Fruit fly (Drosophila melanogaster) whole organism, embryonic: ENCODE measurements around the gene msl-3.

Experiments
- Antp ChIP-seq: fragments of 200-800 bp; sonication (Bioruptor generic); optimal IDR thresholded peaks from 3 replicates; lab custom pipeline; 2016; ENCODE audit warnings: missing biosample characterization, missing genetic modification characterization
- B-H2 ChIP-seq: fragments of 200-800 bp; sonication (Bioruptor generic); optimal IDR thresholded peaks from 2 replicates; lab custom pipeline; 2018; ENCODE audit warnings: missing biosample characterization, mild to moderate bottlenecking, missing genetic modification characterization
- CG11456 ChIP-seq: fragments of 200-800 bp; sonication (Bioruptor generic); IDR thresholded peaks from 3 replicates; pipeline ENCODE4 v1.3.6; 2022; ENCODE audit warnings: missing biosample characterization, missing genetic modification characterization
- CG12219 ChIP-seq: fragments of 200-800 bp; sonication (Bioruptor generic); optimal IDR thresholded peaks from 3 replicates; lab custom pipeline; 2018; ENCODE audit warnings: missing biosample characterization, mild to moderate bottlenecking, missing genetic modification characterization
- CG15601 ChIP-seq: fragments of 200-800 bp; sonication (Bioruptor generic); optimal IDR thresholded peaks from 3 replicates; lab custom pipeline; 2019; ENCODE audit warnings: missing biosample characterization, mild to moderate bottlenecking, missing genetic modification characterization, moderate library complexity
- CG16813 ChIP-seq: fragments of 200-800 bp; sonication (Bioruptor generic); IDR thresholded peaks from 3 replicates; pipeline ENCODE4 v1.3.6; 2022; ENCODE audit warnings: missing biosample characterization, missing genetic modification characterization; ENCODE audit not compliant: partially characterized antibody
- CG30020 ChIP-seq: fragments of 200-800 bp; optimal IDR thresholded peaks from 2 replicates; lab custom pipeline; 2019; ENCODE audit warnings: missing biosample characterization, mild to moderate bottlenecking, missing genetic modification characterization, moderate library complexity
- CG3726 ChIP-seq: fragments of 200-800 bp; sonication (Bioruptor generic); IDR thresholded peaks from 3 replicates; pipeline ENCODE4, ENCODE4 v1.3.6; 2022; ENCODE audit warnings: missing biosample characterization, missing genetic modification characterization
- CG6689 ChIP-seq: fragments of 200-800 bp; sonication (Bioruptor generic); IDR thresholded peaks from 2 replicates; pipeline ENCODE4 v1.3.6; 2022; ENCODE audit warnings: missing biosample characterization, missing genetic modification characterization
- CG7963 ChIP-seq: fragments of 200-800 bp; sonication (Bioruptor generic); IDR thresholded peaks from 3 replicates; pipeline ENCODE4 v1.3.6; 2022; ENCODE audit warnings: missing biosample characterization, missing genetic modification characterization; ENCODE audit not compliant: partially characterized antibody
- CG8478 ChIP-seq: fragments of >200 bp; optimal IDR thresholded peaks from 2 replicates; lab custom pipeline; 2018
- Camta ChIP-seq: fragments of 200-800 bp; sonication (Bioruptor generic); optimal IDR thresholded peaks from 2 replicates; lab custom pipeline; 2016; ENCODE audit warnings: missing biosample characterization, missing genetic modification characterization
- CkIIα-i1 ChIP-seq: fragments of 200-800 bp; sonication (Bioruptor generic); IDR thresholded peaks from 2 replicates; pipeline ENCODE4 v1.3.6; 2022; ENCODE audit warnings: missing biosample characterization, missing genetic modification characterization
- Dbx ChIP-seq: fragments of 200-800 bp; sonication (Bioruptor generic); IDR thresholded peaks from 3 replicates; pipeline ENCODE4 v1.3.6; 2022; ENCODE audit warnings: missing biosample characterization, missing genetic modification characterization
- Deaf1 ChIP-seq: fragments of 200-800 bp; optimal IDR thresholded peaks from 3 replicates; lab custom pipeline; 2019; ENCODE audit warnings: missing biosample characterization, mild to moderate bottlenecking, missing genetic modification characterization, moderate library complexity
- Doc2 ChIP-seq: fragments of 200-800 bp; sonication (Bioruptor generic); IDR thresholded peaks from 2 replicates; pipeline ENCODE4 v1.3.6; 2022; ENCODE audit warnings: missing biosample characterization, missing genetic modification characterization
- Eip74EF ChIP-seq, 2 experiments: fragments of 200-800 bp in 1 of 2; fragments of >200 bp in 1 of 2; sonication (Bioruptor generic) in 1 of 2; optimal IDR thresholded peaks; 2 replicates each; lab custom pipeline; 2017 to 2019; ENCODE audit warnings: missing biosample characterization in 2 of 2, missing genetic modification characterization in 2 of 2, mild to moderate bottlenecking in 1 of 2, moderate library complexity in 1 of 2
- Elba2 ChIP-seq: fragments of 200-800 bp; sonication (Bioruptor generic); optimal IDR thresholded peaks from 3 replicates; lab custom pipeline; 2016; ENCODE audit warnings: missing biosample characterization, missing genetic modification characterization
- Fer1 ChIP-seq: fragments of 200-800 bp; sonication (Bioruptor generic); optimal IDR thresholded peaks from 2 replicates; lab custom pipeline; 2017; ENCODE audit warnings: missing biosample characterization, mild to moderate bottlenecking, missing genetic modification characterization
- HLH3B ChIP-seq: fragments of 200-800 bp; sonication (Bioruptor generic); IDR thresholded peaks from 2 replicates; pipeline ENCODE4 v1.3.6; 2022; ENCODE audit warnings: missing biosample characterization, missing genetic modification characterization
- Hand ChIP-seq: fragments of 200-800 bp; sonication (Bioruptor generic); optimal IDR thresholded peaks from 2 replicates; lab custom pipeline; 2017; ENCODE audit warnings: mild to moderate bottlenecking, missing biosample characterization, missing genetic modification reagents, missing genetic modification characterization
- Lhr ChIP-seq: fragments of 200-800 bp; sonication (Bioruptor generic); optimal IDR thresholded peaks from 3 replicates; lab custom pipeline; 2017; ENCODE audit warnings: mild to moderate bottlenecking, missing biosample characterization, missing genetic modification reagents, missing genetic modification characterization
- Mrtf ChIP-seq: fragments of 200-800 bp; sonication (Bioruptor generic); IDR thresholded peaks from 3 replicates; pipeline ENCODE4 v1.3.6; 2022; ENCODE audit warnings: missing biosample characterization, missing genetic modification characterization
- NK7.1 ChIP-seq: fragments of 200-800 bp; sonication (Bioruptor generic); optimal IDR thresholded peaks from 3 replicates; lab custom pipeline; 2016; ENCODE audit warnings: missing biosample characterization, missing genetic modification characterization
- Nf-YB ChIP-seq: fragments of 200-800 bp; sonication (Bioruptor generic); optimal IDR thresholded peaks from 3 replicates; lab custom pipeline; 2019; ENCODE audit warnings: missing biosample characterization, mild to moderate bottlenecking, missing genetic modification characterization, moderate library complexity
- Oli ChIP-seq: fragments of 200-800 bp; sonication (Bioruptor generic); optimal IDR thresholded peaks from 2 replicates; lab custom pipeline; 2018; ENCODE audit warnings: missing biosample characterization, mild to moderate bottlenecking, missing genetic modification characterization, moderate library complexity
- Opbp ChIP-seq: fragments of 200-800 bp; sonication (Bioruptor generic); IDR thresholded peaks from 3 replicates; pipeline ENCODE4 v1.3.6; 2022; ENCODE audit warnings: missing biosample characterization, missing genetic modification characterization; ENCODE audit not compliant: partially characterized antibody
- Six4 ChIP-seq: fragments of 200-800 bp; sonication (Bioruptor generic); optimal IDR thresholded peaks from 2 replicates; lab custom pipeline; 2016; ENCODE audit warnings: missing biosample characterization, missing genetic modification characterization
- Sox102F ChIP-seq: fragments of 200-800 bp; sonication (Bioruptor generic); optimal IDR thresholded peaks from 2 replicates; lab custom pipeline; 2018; ENCODE audit warnings: missing biosample characterization, mild to moderate bottlenecking, missing genetic modification characterization, moderate library complexity
- Usf ChIP-seq: fragments of 200-800 bp; sonication (Bioruptor generic); optimal IDR thresholded peaks from 2 replicates; lab custom pipeline; 2017; ENCODE audit warnings: missing genotype, missing biosample characterization, missing genetic modification characterization
- ara ChIP-seq: fragments of 200-800 bp; sonication (Bioruptor generic); IDR thresholded peaks from 2 replicates; pipeline ENCODE4 v1.3.6; 2022; ENCODE audit warnings: missing biosample characterization, missing genetic modification characterization
- dan ChIP-seq: fragments of 200-800 bp; sonication (Bioruptor generic); IDR thresholded peaks from 2 replicates; pipeline ENCODE4 v1.3.6; 2022; ENCODE audit warnings: missing biosample characterization, missing genetic modification characterization
- en ChIP-seq: fragments of 200-800 bp; sonication (Bioruptor generic); optimal IDR thresholded peaks from 2 replicates; lab custom pipeline; 2016; ENCODE audit warnings: missing biosample characterization, missing genetic modification characterization
- esg ChIP-seq: fragments of 200-800 bp; sonication (Bioruptor generic); conservative IDR thresholded peaks from 2 replicates; pipeline ENCODE4 v1.3.6; 2022; ENCODE audit warnings: missing biosample characterization, missing genetic modification characterization
- h ChIP-seq: fragments of >200 bp; optimal IDR thresholded peaks from 2 replicates; lab custom pipeline; 2017
- kah ChIP-seq: fragments of 200-800 bp; sonication (Bioruptor generic); optimal IDR thresholded peaks from 2 replicates; lab custom pipeline; 2018; ENCODE audit warnings: missing biosample characterization, mild to moderate bottlenecking, missing genetic modification characterization
- kay ChIP-seq: fragments of 200-800 bp; sonication (Bioruptor generic); optimal IDR thresholded peaks from 2 replicates; lab custom pipeline; 2016; ENCODE audit warnings: missing biosample characterization, missing genetic modification characterization
- lab ChIP-seq: fragments of 200-800 bp; sonication (Bioruptor generic); optimal IDR thresholded peaks from 3 replicates; lab custom pipeline; 2017; ENCODE audit warnings: missing biosample characterization, missing genetic modification characterization, mild to moderate bottlenecking, moderate library complexity, missing genetic modification reagents
- lilli ChIP-seq: fragments of 200-800 bp; sonication (Bioruptor generic); optimal IDR thresholded peaks from 3 replicates; lab custom pipeline; 2016; ENCODE audit warnings: missing biosample characterization, missing genetic modification characterization
- lola ChIP-seq, 3 experiments: fragments of >200 bp in 2 of 3; fragments of 200-800 bp in 1 of 3; sonication (Bioruptor generic) in 1 of 3; optimal IDR thresholded peaks; 2 replicates each; lab custom pipeline; 2017 to 2019; ENCODE audit warnings: missing biosample characterization in 3 of 3, missing genetic modification characterization in 3 of 3, mild to moderate bottlenecking in 1 of 3, moderate library complexity in 1 of 3
- mirr ChIP-seq: fragments of 200-800 bp; sonication (Bioruptor generic); optimal IDR thresholded peaks from 3 replicates; lab custom pipeline; 2018; ENCODE audit warnings: missing biosample characterization, mild to moderate bottlenecking, missing genetic modification characterization
- onecut ChIP-seq: fragments of 200-800 bp; sonication (Bioruptor generic); IDR thresholded peaks from 2 replicates; pipeline ENCODE4 v1.3.6; 2022; ENCODE audit warnings: missing biosample characterization, missing genetic modification characterization
- pfk ChIP-seq: fragments of 200-800 bp; sonication (Bioruptor generic); optimal IDR thresholded peaks from 2 replicates; lab custom pipeline; 2018; ENCODE audit warnings: missing biosample characterization, mild to moderate bottlenecking, missing genetic modification characterization, moderate library complexity
- pho ChIP-seq: fragments of 200-800 bp; sonication (Bioruptor generic); optimal IDR thresholded peaks from 2 replicates; lab custom pipeline; 2016; ENCODE audit warnings: missing biosample characterization, missing genetic modification characterization
- rib ChIP-seq: fragments of 200-800 bp; sonication (Bioruptor generic); IDR thresholded peaks from 2 replicates; pipeline ENCODE4 v1.3.6; 2022; ENCODE audit warnings: missing biosample characterization, missing genetic modification characterization
- ro ChIP-seq: fragments of 200-800 bp; sonication (Bioruptor generic); IDR thresholded peaks from 2 replicates; pipeline ENCODE4 v1.3.6; 2022; ENCODE audit warnings: missing biosample characterization, missing genetic modification characterization
- toy ChIP-seq: fragments of 200-800 bp; sonication (Bioruptor generic); IDR thresholded peaks from 2 replicates; pipeline ENCODE4 v1.3.6; 2022; ENCODE audit warnings: missing biosample characterization, missing genetic modification characterization
- trh ChIP-seq: fragments of 200-800 bp; sonication (Bioruptor generic); optimal IDR thresholded peaks from 2 replicates; lab custom pipeline; 2016; ENCODE audit warnings: missing biosample characterization, missing genetic modification characterization

The msl-3 gene

dm6 chr3L:7133699-7134655 is 8.6 kb upstream of the msl-3 start, which contains the start of gene melt (continued):
- no peak for TF ChIP-seq h (lab: Kevin White, UChicago)
- TF ChIP-seq Six4 (GFP tag; lab: Kevin White, UChicago), result peak; percentile 83
- TF ChIP-seq lab (GFP tag; lab: Kevin White, UChicago), result peak; percentile 85
- peak; percentile 76 for TF ChIP-seq ara (GFP tag; lab: Robert Waterston, UW)
- peak; percentile 62; the same call in 1 of the 2 replicates for TF ChIP-seq ro (GFP tag; lab: Robert Waterston, UW)
- no peak; the same call in 1 of the 2 replicates for TF ChIP-seq HLH3B (GFP tag; lab: Robert Waterston, UW)
- TF ChIP-seq toy (GFP tag; lab: Robert Waterston, UW), result no peak; the same call in 1 of the 2 replicates
- peak; percentile 25 for TF ChIP-seq B-H2 (GFP tag; lab: Kevin White, UChicago)
- peak; percentile 39; the same call in 1 of the 2 replicates for TF ChIP-seq dan (GFP tag; lab: Robert Waterston, UW)
- TF ChIP-seq Dbx (GFP tag; lab: Robert Waterston, UW), result peak; percentile 72
- 0 out of 3 replicates have a peak, but pooled peaks have one; percentile 60 for TF ChIP-seq Opbp (GFP tag; lab: Robert Waterston, UW)
- peak; percentile 81 for TF ChIP-seq kay
- TF ChIP-seq Oli (tag; lab: Kevin White, UChicago), result peak; percentile 93
- peak; percentile 89 for TF ChIP-seq Camta (GFP tag; lab: Kevin White, UChicago)
- TF ChIP-seq Fer1 (GFP tag; lab: Kevin White, UChicago), result peak; percentile 83
- TF ChIP-seq Eip74EF (GFP tag; optimal IDR thresholded peaks at IDR 0.05; lab: Kevin White, UChicago), result peak in 1 of 2 experiments; percentile 87
- TF ChIP-seq NK7.1, result peak; percentile 86
- TF ChIP-seq Deaf1 (tag; lab: Kevin White, UChicago), result peak; percentile 90
- peak; percentile 53; the same call in 1 of the 2 replicates for TF ChIP-seq rib (GFP tag; lab: Robert Waterston, UW)
- peak; percentile 23 for TF ChIP-seq Elba2 (GFP tag; lab: Kevin White, UChicago)
- peak; percentile 66 for TF ChIP-seq onecut
- peak; percentile 94 for TF ChIP-seq lilli (GFP tag; lab: Kevin White, UChicago)
- TF ChIP-seq CG11456 (GFP tag; lab: Robert Waterston, UW), result 0 out of 3 replicates have a peak, but pooled peaks have one; percentile 56
- TF ChIP-seq lola (GFP tag; optimal IDR thresholded peaks at IDR 0.05; lab: Kevin White, UChicago), result peak in 1 of 3 experiments; percentile 90
- peak; percentile 12 for TF ChIP-seq mirr (GFP tag; lab: Kevin White, UChicago)
- TF ChIP-seq CG15601, result peak; percentile 81
- TF ChIP-seq en (GFP tag; lab: Kevin White, UChicago), result peak; percentile 80
- peak; percentile 84 for TF ChIP-seq Sox102F
- peak; percentile 84 for TF ChIP-seq Antp (GFP tag; lab: Kevin White, UChicago)
- TF ChIP-seq CG3726 (GFP tag; lab: Robert Waterston, UW), result no peak
- TF ChIP-seq CG12219 (GFP tag; lab: Kevin White, UChicago), result peak; percentile 78
- TF ChIP-seq esg (GFP tag; lab: Robert Waterston, UW), result peak; percentile 78
- TF ChIP-seq pho (GFP tag; lab: Kevin White, UChicago), result peak; percentile 93
- peak; percentile 63; the same call in 1 of the 2 replicates for TF ChIP-seq Doc2 (GFP tag; lab: Robert Waterston, UW)
- peak; percentile 86 for TF ChIP-seq Usf
- TF ChIP-seq trh (GFP tag; lab: Kevin White, UChicago), result peak; percentile 66
- peak; percentile 80 for TF ChIP-seq Hand (GFP tag; lab: Kevin White, UChicago)
- TF ChIP-seq CG6689 (GFP tag; lab: Robert Waterston, UW), result peak; percentile 90
- TF ChIP-seq pfk (GFP tag; lab: Kevin White, UChicago), result no peak
- TF ChIP-seq CG7963 (GFP tag; lab: Robert Waterston, UW), result no peak
- TF ChIP-seq CG30020, result peak; percentile 49
- TF ChIP-seq CG16813, result 0 out of 3 replicates have a peak, but pooled peaks have one; percentile 13
- no peak for TF ChIP-seq CkIIα-i1 (GFP tag; lab: Robert Waterston, UW)
- peak; percentile 72 for TF ChIP-seq Lhr
- TF ChIP-seq Mrtf, result peak; percentile 63; the same call in 2 of the 3 replicates
- no peak for TF ChIP-seq CG8478 (lab: Kevin White, UChicago)
- peak; percentile 78 for TF ChIP-seq Nf-YB
- TF ChIP-seq kah (GFP tag; lab: Kevin White, UChicago), result peak; percentile 54
